Worm (Caenorhabditis elegans) whole organism, L4 larva: ENCODE results near the gene txt-13.

Source experiments
- F10B5.3 ChIP-seq: sonication (generic microtip); optimal IDR thresholded peaks from 2 replicates; lab custom pipeline; 2016; ENCODE audit warnings: mild to moderate bottlenecking, missing genetic modification characterization, missing compliant biosample characterization
- ceh-28 ChIP-seq: fragments of 150-350 bp; optimal IDR thresholded peaks from 2 replicates; lab custom pipeline; 2014; ENCODE audit warnings: missing biosample characterization, missing genetic modification reagents, missing genetic modification characterization
- fkh-10 ChIP-seq: fragments of 150-350 bp; optimal IDR thresholded peaks from 2 replicates; lab custom pipeline; 2014; ENCODE audit warnings: missing biosample characterization, missing genetic modification reagents, missing genetic modification characterization
- lin-1 ChIP-seq: fragments of 200-800 bp; sonication (Bioruptor generic); IDR thresholded peaks from 2 replicates; pipeline ENCODE4 v1.3.6; 2022; ENCODE audit warnings: missing genetic modification reagents, missing genetic modification characterization, missing compliant biosample characterization
- nhr-10 ChIP-seq: fragments of 150-350 bp; optimal IDR thresholded peaks from 2 replicates; lab custom pipeline; 2014; ENCODE audit warnings: missing biosample characterization, missing genetic modification characterization
- nhr-237 ChIP-seq: sonication (generic microtip); optimal IDR thresholded peaks from 2 replicates; lab custom pipeline; 2017; ENCODE audit warnings: missing biosample characterization, missing genetic modification characterization
- nhr-41 ChIP-seq: fragments of 200-800 bp; sonication (Bioruptor generic); IDR thresholded peaks from 2 replicates; pipeline ENCODE4 v1.3.6; 2022; ENCODE audit warnings: missing genetic modification reagents, missing genetic modification characterization, missing compliant biosample characterization
- pqm-1 ChIP-seq: sonication (generic microtip); optimal IDR thresholded peaks from 2 replicates; lab custom pipeline; 2017; ENCODE audit warnings: missing biosample characterization, missing genetic modification characterization
- tag-97 ChIP-seq: fragments of 200-800 bp; sonication (Bioruptor generic); IDR thresholded peaks from 2 replicates; pipeline ENCODE4 v1.3.6; 2022; ENCODE audit warnings: missing genetic modification characterization, missing compliant biosample characterization
- vab-7 ChIP-seq: fragments of 200-800 bp; sonication (Bioruptor generic); IDR thresholded peaks from 2 replicates; pipeline ENCODE4 v1.3.6; 2022; ENCODE audit warnings: missing genetic modification reagents, missing genetic modification characterization, missing compliant biosample characterization
- ztf-11 ChIP-seq: fragments of 150-350 bp; optimal IDR thresholded peaks from 2 replicates; lab custom pipeline; 2014; ENCODE audit warnings: missing biosample characterization, missing genetic modification characterization

- TF ChIP-seq vab-7: no peak
- TF ChIP-seq ztf-11 (tag; lab: Kevin White, UChicago): no peak
- TF ChIP-seq nhr-10 (tag; lab: Kevin White, UChicago): no peak
- no peak for TF ChIP-seq nhr-41
- TF ChIP-seq F10B5.3 (tag; lab: Kevin White, UChicago): no peak
- no peak for TF ChIP-seq ceh-28 (tag; lab: Kevin White, UChicago)
- TF ChIP-seq lin-1 (GFP tag; lab: Robert Waterston, UW): no peak
- no peak for TF ChIP-seq nhr-237
- TF ChIP-seq tag-97 (GFP tag; lab: Robert Waterston, UW): no peak
- TF ChIP-seq fkh-10 (GFP tag; lab: Kevin White, UChicago): no peak
- TF ChIP-seq pqm-1 (tag; lab: Kevin White, UChicago): no peak
These were observed 47.8 kb downstream of the txt-13 start, which contains the start of gene C14A4.13 for ce11 chrII:10618157-10618556.
